Worm (Caenorhabditis elegans) whole organism, early embryonic: ENCODE data around the gene ttr-1.

Experiments used
- B0310.2 ChIP-seq: sonication (generic microtip); optimal IDR thresholded peaks from 2 replicates; lab custom pipeline; 2016; ENCODE audit warnings: mild to moderate bottlenecking, missing genetic modification characterization, missing compliant biosample characterization
- F13C5.2 ChIP-seq: sonication (generic microtip); optimal IDR thresholded peaks from 2 replicates; lab custom pipeline; 2017; ENCODE audit warnings: mild to moderate bottlenecking, missing genetic modification characterization, inconsistent platforms, missing compliant biosample characterization
- aly-1 ChIP-seq: sonication (generic microtip); optimal IDR thresholded peaks from 2 replicates; lab custom pipeline; 2016; ENCODE audit warnings: missing genetic modification characterization, missing compliant biosample characterization
- ama-1 ChIP-seq: fragments of 150-350 bp; optimal IDR thresholded peaks from 2 replicates; lab custom pipeline; 2014
- ceh-13 ChIP-seq: fragments of 200-800 bp; sonication (Bioruptor generic); optimal IDR thresholded peaks from 2 replicates; lab custom pipeline; 2018; ENCODE audit warnings: mild to moderate bottlenecking, missing genetic modification characterization, missing compliant biosample characterization
- ceh-36 ChIP-seq: sonication (generic microtip); optimal IDR thresholded peaks from 2 replicates; lab custom pipeline; 2016; ENCODE audit warnings: missing genetic modification characterization, inconsistent platforms, missing compliant biosample characterization
- flt-1 ChIP-seq: fragments of 200-800 bp; sonication (Bioruptor generic); IDR thresholded peaks from 2 replicates; pipeline ENCODE4 v1.3.6; 2022; ENCODE audit warnings: missing genetic modification characterization, missing compliant biosample characterization
- hmg-4 ChIP-seq: fragments of 200-800 bp; sonication (Bioruptor generic); optimal IDR thresholded peaks from 2 replicates; lab custom pipeline; 2018; ENCODE audit warnings: mild to moderate bottlenecking, missing genetic modification characterization, missing compliant biosample characterization
- hnd-1 ChIP-seq: sonication (generic microtip); optimal IDR thresholded peaks from 2 replicates; lab custom pipeline; 2016; ENCODE audit warnings: missing genetic modification characterization, missing compliant biosample characterization
- pes-1 ChIP-seq: fragments of 200-800 bp; sonication (Bioruptor generic); IDR thresholded peaks from 2 replicates; pipeline ENCODE4 v1.3.6; 2022; ENCODE audit warnings: missing genetic modification reagents, missing genetic modification characterization, missing compliant biosample characterization
- sea-1 ChIP-seq: fragments of 200-800 bp; sonication (Bioruptor generic); conservative IDR thresholded peaks from 2 replicates; pipeline ENCODE4 v1.3.6; 2022; ENCODE audit warnings: missing genetic modification characterization, missing compliant biosample characterization
- tbx-11 ChIP-seq: fragments of 200-800 bp; sonication (Bioruptor generic); IDR thresholded peaks from 2 replicates; pipeline ENCODE4 v1.3.6; 2022; ENCODE audit warnings: missing genetic modification characterization, missing compliant biosample characterization
- tbx-37 ChIP-seq: fragments of 200-800 bp; sonication (Bioruptor generic); conservative IDR thresholded peaks from 2 replicates; pipeline ENCODE4 v1.3.6; 2022; ENCODE audit warnings: missing genetic modification reagents, missing genetic modification characterization, missing compliant biosample characterization
- tra-4 ChIP-seq: sonication (generic microtip); optimal IDR thresholded peaks from 2 replicates; lab custom pipeline; 2017; ENCODE audit warnings: missing genetic modification characterization, missing compliant biosample characterization

- TF ChIP-seq ama-1 (lab: Kevin White, UChicago) (no peak), B0310.2 (tag; lab: Kevin White, UChicago) (no peak), flt-1 (GFP tag; lab: Robert Waterston, UW) (no peak), sea-1 (GFP tag; lab: Robert Waterston, UW) (no peak), ceh-13 (no peak), ceh-36 (no peak), hmg-4 (no peak), aly-1 (tag; lab: Kevin White, UChicago) (no peak), tbx-37 (GFP tag; lab: Robert Waterston, UW) (no peak), F13C5.2 (tag; lab: Kevin White, UChicago) (no peak), tbx-11 (no peak), pes-1 (GFP tag; lab: Robert Waterston, UW) (no peak), hnd-1 (no peak), tra-4 (tag; lab: Kevin White, UChicago) (no peak)
These were observed 36.0 kb upstream of the ttr-1 start, which contains the start of gene mam-7 for ce11 chrIII:9892855-9893254.
